Worm (Caenorhabditis elegans) whole organism, L4/young adult: ENCODE data around the gene twk-25.

Experiments
- W03F9.2 ChIP-seq: fragments of 150-350 bp; optimal IDR thresholded peaks from 2 replicates; lab custom pipeline; 2014; ENCODE audit warnings: missing biosample characterization, missing genetic modification characterization
- dao-5 ChIP-seq: sonication (generic microtip); optimal IDR thresholded peaks from 2 replicates; lab custom pipeline; 2016; ENCODE audit warnings: missing genotype, missing genetic modification characterization, moderate library complexity, missing compliant biosample characterization

DNA sequence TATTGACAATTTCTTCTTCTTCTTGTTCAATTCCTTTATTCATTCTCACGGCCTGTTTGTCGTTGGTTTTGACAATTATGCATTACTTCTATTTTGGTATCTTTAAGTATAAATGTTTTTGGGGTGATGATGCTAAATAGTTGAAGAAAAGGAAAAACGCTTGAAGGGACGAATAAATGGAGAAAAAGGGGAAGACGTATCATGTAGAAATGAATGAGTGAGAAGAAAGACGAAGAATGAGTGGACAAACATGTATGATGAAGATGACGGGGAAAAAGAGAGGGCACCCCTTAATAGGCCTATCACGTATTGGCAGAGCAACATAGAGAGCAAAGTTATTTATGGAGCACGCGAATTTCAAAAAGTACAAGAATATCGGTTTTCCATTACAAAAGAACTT lies 44.2 kb downstream of the twk-25 start, which contains the start of gene M04B2.7:
- no peak for TF ChIP-seq W03F9.2 (tag; lab: Kevin White, UChicago)
- no peak for TF ChIP-seq dao-5 (tag; lab: Kevin White, UChicago)
